Worm (Caenorhabditis elegans) whole organism, late embryonic: ENCODE measurements around the gene C49F5.3.

Source experiments
- ahr-1 ChIP-seq: sonication (generic microtip); optimal IDR thresholded peaks from 2 replicates; lab custom pipeline; 2016; ENCODE audit warnings: missing genetic modification characterization, missing compliant biosample characterization
- hlh-30 ChIP-seq: sonication (generic microtip); optimal IDR thresholded peaks from 2 replicates; lab custom pipeline; 2017; ENCODE audit warnings: antibody characterized with exemption, missing genetic modification characterization, missing compliant biosample characterization; ENCODE audit not compliant: insufficient read depth
- lin-11 ChIP-seq: fragments of 200-800 bp; sonication (Bioruptor generic); optimal IDR thresholded peaks from 2 replicates; lab custom pipeline; 2018; ENCODE audit warnings: mild to moderate bottlenecking, missing genetic modification characterization, missing compliant biosample characterization

DNA sequence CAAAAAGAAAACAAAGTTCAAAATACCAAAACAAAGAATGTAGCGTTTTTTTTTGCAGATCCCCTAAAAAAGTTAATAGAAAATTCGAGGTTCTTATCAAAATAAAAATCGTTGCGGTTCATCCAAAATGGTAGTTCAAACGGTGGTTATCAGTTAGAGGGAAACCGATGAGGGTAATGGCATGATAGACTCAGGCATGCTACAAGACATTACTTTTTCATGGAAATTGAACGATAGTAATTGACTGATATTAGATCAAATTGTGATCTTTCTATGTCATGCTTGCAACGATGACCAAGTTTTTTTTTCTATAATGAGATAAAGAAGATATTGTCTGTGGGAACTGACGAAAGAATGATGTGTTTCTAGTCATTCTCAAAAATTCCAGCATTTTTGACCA is 18.9 kb downstream of the C49F5.3 start:
- TF ChIP-seq lin-11 (tag; lab: Kevin White, UChicago) (no peak), ahr-1 (tag; lab: Kevin White, UChicago) (no peak), hlh-30 (tag; lab: Kevin White, UChicago) (no peak)
